Worm (Caenorhabditis elegans) whole organism, early embryonic: ENCODE results near the gene sumv-1.

Source experiments
- B0310.2 ChIP-seq: sonication (generic microtip); optimal IDR thresholded peaks from 2 replicates; lab custom pipeline; 2016; ENCODE audit warnings: mild to moderate bottlenecking, missing genetic modification characterization, missing compliant biosample characterization
- F13C5.2 ChIP-seq: sonication (generic microtip); optimal IDR thresholded peaks from 2 replicates; lab custom pipeline; 2017; ENCODE audit warnings: mild to moderate bottlenecking, missing genetic modification characterization, inconsistent platforms, missing compliant biosample characterization
- aly-1 ChIP-seq: sonication (generic microtip); optimal IDR thresholded peaks from 2 replicates; lab custom pipeline; 2016; ENCODE audit warnings: missing genetic modification characterization, missing compliant biosample characterization
- ama-1 ChIP-seq: fragments of 150-350 bp; optimal IDR thresholded peaks from 2 replicates; lab custom pipeline; 2014
- ceh-13 ChIP-seq: fragments of 200-800 bp; sonication (Bioruptor generic); optimal IDR thresholded peaks from 2 replicates; lab custom pipeline; 2018; ENCODE audit warnings: mild to moderate bottlenecking, missing genetic modification characterization, missing compliant biosample characterization
- ceh-36 ChIP-seq: sonication (generic microtip); optimal IDR thresholded peaks from 2 replicates; lab custom pipeline; 2016; ENCODE audit warnings: missing genetic modification characterization, inconsistent platforms, missing compliant biosample characterization
- ets-7 ChIP-seq: sonication (generic microtip); optimal IDR thresholded peaks from 2 replicates; lab custom pipeline; 2016; ENCODE audit warnings: missing genotype, missing genetic modification characterization, missing compliant biosample characterization
- flt-1 ChIP-seq: fragments of 200-800 bp; sonication (Bioruptor generic); IDR thresholded peaks from 2 replicates; pipeline ENCODE4 v1.3.6; 2022; ENCODE audit warnings: missing genetic modification characterization, missing compliant biosample characterization
- hmbx-1 ChIP-seq: sonication (generic microtip); optimal IDR thresholded peaks from 2 replicates; lab custom pipeline; 2016; ENCODE audit warnings: mild to moderate bottlenecking, missing genetic modification characterization, missing compliant biosample characterization
- hmg-4 ChIP-seq: fragments of 200-800 bp; sonication (Bioruptor generic); optimal IDR thresholded peaks from 2 replicates; lab custom pipeline; 2018; ENCODE audit warnings: mild to moderate bottlenecking, missing genetic modification characterization, missing compliant biosample characterization
- hnd-1 ChIP-seq: sonication (generic microtip); optimal IDR thresholded peaks from 2 replicates; lab custom pipeline; 2016; ENCODE audit warnings: missing genetic modification characterization, missing compliant biosample characterization
- pes-1 ChIP-seq: fragments of 200-800 bp; sonication (Bioruptor generic); IDR thresholded peaks from 2 replicates; pipeline ENCODE4 v1.3.6; 2022; ENCODE audit warnings: missing genetic modification reagents, missing genetic modification characterization, missing compliant biosample characterization
- scrt-1 ChIP-seq: fragments of 200-800 bp; sonication (Bioruptor generic); IDR thresholded peaks from 2 replicates; pipeline ENCODE4 v1.3.6; 2022; ENCODE audit warnings: missing genetic modification characterization, missing compliant biosample characterization
- sea-1 ChIP-seq: fragments of 200-800 bp; sonication (Bioruptor generic); conservative IDR thresholded peaks from 2 replicates; pipeline ENCODE4 v1.3.6; 2022; ENCODE audit warnings: missing genetic modification characterization, missing compliant biosample characterization
- tbx-11 ChIP-seq: fragments of 200-800 bp; sonication (Bioruptor generic); IDR thresholded peaks from 2 replicates; pipeline ENCODE4 v1.3.6; 2022; ENCODE audit warnings: missing genetic modification characterization, missing compliant biosample characterization
- tbx-37 ChIP-seq: fragments of 200-800 bp; sonication (Bioruptor generic); conservative IDR thresholded peaks from 2 replicates; pipeline ENCODE4 v1.3.6; 2022; ENCODE audit warnings: missing genetic modification reagents, missing genetic modification characterization, missing compliant biosample characterization
- tra-4 ChIP-seq: sonication (generic microtip); optimal IDR thresholded peaks from 2 replicates; lab custom pipeline; 2017; ENCODE audit warnings: missing genetic modification characterization, missing compliant biosample characterization

The sumv-1 gene

ce11 chrIII:5218687-5219086 is 35.3 kb downstream of the sumv-1 start, which contains the start of gene ZC155.2:
TSS of gene ZC155.2 (plus strand) at chrIII:5218987.
- TF ChIP-seq aly-1 (tag; lab: Kevin White, UChicago) (no peak), hmg-4 (no peak), F13C5.2 (tag; lab: Kevin White, UChicago) (no peak), ets-7 (tag; lab: Kevin White, UChicago) (no peak), hmbx-1 (no peak), ceh-13 (GFP tag; lab: Kevin White, UChicago) (no peak), pes-1 (no peak), ceh-36 (tag; lab: Kevin White, UChicago) (no peak), scrt-1 (GFP tag; lab: Robert Waterston, UW) (no peak), ama-1 (lab: Kevin White, UChicago) (no peak), sea-1 (GFP tag; lab: Robert Waterston, UW) (no peak), tra-4 (tag; lab: Kevin White, UChicago) (no peak)

- TF ChIP-seq scrt-1 (GFP tag; lab: Robert Waterston, UW): no peak
- TF ChIP-seq ceh-13 (GFP tag; lab: Kevin White, UChicago): no peak
Measured at ce11 chrIII:5217511-5217910, 36.5 kb downstream of the sumv-1 start, which contains the start of gene cutl-19. TSS of gene cutl-19 (minus strand) at chrIII:5217611.

ce11 chrIII:5215375-5215774 is 38.6 kb downstream of the sumv-1 start, which contains the start of gene ZC155.4:
TSS of gene ZC155.4 (minus strand) at chrIII:5215475.
- TF ChIP-seq pes-1 (no peak), hnd-1 (tag; lab: Kevin White, UChicago) (no peak), ceh-36 (tag; lab: Kevin White, UChicago) (no peak), B0310.2 (tag; lab: Kevin White, UChicago) (no peak), F13C5.2 (tag; lab: Kevin White, UChicago) (no peak), flt-1 (GFP tag; lab: Robert Waterston, UW) (no peak), tra-4 (tag; lab: Kevin White, UChicago) (no peak), ets-7 (tag; lab: Kevin White, UChicago) (no peak), sea-1 (GFP tag; lab: Robert Waterston, UW) (no peak), tbx-37 (GFP tag; lab: Robert Waterston, UW) (no peak)

ce11 chrIII:5214162-5214561 is 39.8 kb downstream of the sumv-1 start:
- TF ChIP-seq pes-1 (no peak), tbx-11 (GFP tag; lab: Robert Waterston, UW) (no peak), tbx-37 (GFP tag; lab: Robert Waterston, UW) (no peak), flt-1 (GFP tag; lab: Robert Waterston, UW) (no peak), ceh-13 (GFP tag; lab: Kevin White, UChicago) (no peak), F13C5.2 (tag; lab: Kevin White, UChicago) (no peak), hmg-4 (no peak), sea-1 (GFP tag; lab: Robert Waterston, UW) (no peak), aly-1 (tag; lab: Kevin White, UChicago) (no peak), B0310.2 (tag; lab: Kevin White, UChicago) (no peak)

DNA sequence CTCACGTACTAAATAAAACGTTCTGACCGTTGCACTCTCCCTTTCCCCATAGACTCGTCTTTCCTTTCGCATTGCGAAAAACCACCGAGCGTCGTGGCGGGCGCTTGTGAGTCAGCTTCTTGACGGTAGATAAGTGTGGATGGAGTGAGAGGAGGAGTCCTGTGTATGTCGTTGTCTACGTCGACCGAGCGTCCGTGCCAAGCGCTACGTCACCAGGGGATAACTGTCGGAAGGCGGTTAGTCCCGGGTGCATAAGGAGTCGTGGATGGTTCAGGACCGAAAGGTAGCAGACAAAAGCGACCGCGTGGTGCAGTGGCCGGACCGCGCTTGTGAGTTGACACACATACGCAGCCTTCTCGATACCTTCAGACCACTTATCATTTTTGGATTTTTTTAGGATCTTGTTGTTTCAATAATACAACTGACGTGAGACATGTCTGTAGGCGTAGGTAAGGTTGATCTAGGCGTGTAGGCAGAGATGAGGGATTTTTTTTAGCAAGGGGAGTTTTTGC is 42.8 kb downstream of the sumv-1 start:
- TF ChIP-seq flt-1 (GFP tag; lab: Robert Waterston, UW) (peak; percentile 80), aly-1 (tag; lab: Kevin White, UChicago) (peak; percentile 90), scrt-1 (GFP tag; lab: Robert Waterston, UW) (peak; percentile 75), hnd-1 (tag; lab: Kevin White, UChicago) (peak; percentile 26), hmbx-1 (peak; percentile 16), sea-1 (GFP tag; lab: Robert Waterston, UW) (peak; percentile 76), B0310.2 (tag; lab: Kevin White, UChicago) (peak; percentile 63), ets-7 (tag; lab: Kevin White, UChicago) (peak; percentile 55), F13C5.2 (tag; lab: Kevin White, UChicago) (peak; percentile 66), tbx-37 (GFP tag; lab: Robert Waterston, UW) (peak; percentile 40), ceh-13 (GFP tag; lab: Kevin White, UChicago) (peak; percentile 47), pes-1 (peak; percentile 84), hmg-4 (peak; percentile 93)

- TF ChIP-seq scrt-1 (GFP tag; lab: Robert Waterston, UW) (no peak), tbx-37 (GFP tag; lab: Robert Waterston, UW) (no peak), tbx-11 (GFP tag; lab: Robert Waterston, UW) (no peak), aly-1 (tag; lab: Kevin White, UChicago) (no peak), pes-1 (no peak), hnd-1 (tag; lab: Kevin White, UChicago) (no peak), ets-7 (tag; lab: Kevin White, UChicago) (no peak), hmg-4 (no peak), ama-1 (lab: Kevin White, UChicago) (no peak), flt-1 (GFP tag; lab: Robert Waterston, UW) (no peak), tra-4 (tag; lab: Kevin White, UChicago) (no peak), ceh-13 (GFP tag; lab: Kevin White, UChicago) (no peak), B0310.2 (tag; lab: Kevin White, UChicago) (no peak), F13C5.2 (tag; lab: Kevin White, UChicago) (no peak), ceh-36 (tag; lab: Kevin White, UChicago) (no peak)
Measured at ce11 chrIII:5210269-5210668, 43.7 kb downstream of the sumv-1 start.

ce11 chrIII:5208992-5209391 is 45.0 kb downstream of the sumv-1 start, which contains the start of gene syx-16:
TSS of gene syx-16 (minus strand) at chrIII:5209109.
- no peak for TF ChIP-seq tbx-37 (GFP tag; lab: Robert Waterston, UW)
- TF ChIP-seq ceh-36 (tag; lab: Kevin White, UChicago): no peak
- TF ChIP-seq pes-1: no peak
- TF ChIP-seq tra-4 (tag; lab: Kevin White, UChicago): no peak
- TF ChIP-seq hmbx-1: no peak
- TF ChIP-seq ceh-13 (GFP tag; lab: Kevin White, UChicago): no peak
- no peak for TF ChIP-seq aly-1 (tag; lab: Kevin White, UChicago)
- no peak for TF ChIP-seq scrt-1 (GFP tag; lab: Robert Waterston, UW)
- no peak for TF ChIP-seq tbx-11 (GFP tag; lab: Robert Waterston, UW)
- TF ChIP-seq F13C5.2 (tag; lab: Kevin White, UChicago): no peak
- no peak for TF ChIP-seq sea-1 (GFP tag; lab: Robert Waterston, UW)
- no peak for TF ChIP-seq B0310.2 (tag; lab: Kevin White, UChicago)
- no peak for TF ChIP-seq ama-1 (lab: Kevin White, UChicago)
- no peak for TF ChIP-seq ets-7 (tag; lab: Kevin White, UChicago)
- no peak for TF ChIP-seq hmg-4
